Worm (Caenorhabditis elegans) whole organism, L1 larva: ENCODE measurements around the gene xpf-1.

ENCODE experiments used
- C04F5.9 ChIP-seq: sonication (generic microtip); optimal IDR thresholded peaks from 2 replicates; lab custom pipeline; 2016; ENCODE audit warnings: missing genetic modification characterization, missing compliant biosample characterization
- C16A3.4 ChIP-seq: fragments of 150-350 bp; optimal IDR thresholded peaks from 2 replicates; lab custom pipeline; 2014; ENCODE audit warnings: missing biosample characterization, missing genetic modification characterization
- F16B12.6 ChIP-seq: fragments of 150-350 bp; optimal IDR thresholded peaks from 2 replicates; lab custom pipeline; 2014; ENCODE audit warnings: missing biosample characterization, missing genetic modification characterization
- Y116A8C.19 ChIP-seq: sonication (generic microtip); optimal IDR thresholded peaks from 2 replicates; lab custom pipeline; 2016; ENCODE audit warnings: missing compliant biosample characterization, missing genetic modification characterization, borderline replicate concordance
- ama-1 ChIP-seq: fragments of 150-350 bp; optimal IDR thresholded peaks from 2 replicates; lab custom pipeline; 2014
- blmp-1 ChIP-seq: fragments of 150-350 bp; optimal IDR thresholded peaks from 2 replicates; lab custom pipeline; 2014; ENCODE audit warnings: missing biosample characterization, missing genetic modification characterization
- ceh-8 ChIP-seq: fragments of 200-800 bp; sonication (Bioruptor generic); optimal IDR thresholded peaks from 2 replicates; lab custom pipeline; 2018; ENCODE audit warnings: mild to moderate bottlenecking, missing genetic modification characterization, moderate library complexity, missing compliant biosample characterization
- ceh-82 ChIP-seq, 3 experiments: fragments of 150-350 bp in 1 of 3; sonication (generic microtip) in 2 of 3; optimal IDR thresholded peaks; 2 replicates each; lab custom pipeline; 2014 to 2017; ENCODE audit warnings: missing biosample characterization in 3 of 3, missing genetic modification characterization in 3 of 3
- ceh-88 ChIP-seq: fragments of 200-800 bp; sonication (Bioruptor generic); IDR thresholded peaks from 2 replicates; pipeline ENCODE4 v1.3.6; 2022; ENCODE audit warnings: missing genetic modification characterization, missing compliant biosample characterization
- dsc-1 ChIP-seq: sonication (generic microtip); optimal IDR thresholded peaks from 2 replicates; lab custom pipeline; 2016; ENCODE audit warnings: mild to moderate bottlenecking, missing genetic modification characterization, missing compliant biosample characterization
- efl-1 ChIP-seq, 4 experiments: fragments of 150-350 bp; optimal IDR thresholded peaks in 3 of 4; peaks in 1 of 4; 1 replicate in 1 of 4; 2 replicates in 3 of 4; lab custom pipeline; 2014; ENCODE audit warnings: missing biosample characterization in 2 of 4, missing genetic modification characterization in 2 of 4, missing genetic modification reagents in 2 of 4
- elt-3 ChIP-seq, 6 experiments: fragments of 150-350 bp in 1 of 6; sonication (generic microtip); optimal IDR thresholded peaks; 2 replicates each; lab custom pipeline; 2017 to 2018; ENCODE audit warnings: missing biosample characterization in 6 of 6, missing genetic modification characterization in 6 of 6, inconsistent platforms in 1 of 6
- ets-5 ChIP-seq: fragments of 200-800 bp; sonication (Bioruptor generic); IDR thresholded peaks from 2 replicates; pipeline ENCODE4 v1.3.6; 2022; ENCODE audit warnings: missing genetic modification characterization, missing compliant biosample characterization
- hlh-17 ChIP-seq: fragments of 200-800 bp; sonication (Bioruptor generic); optimal IDR thresholded peaks from 2 replicates; lab custom pipeline; 2018; ENCODE audit warnings: missing genetic modification characterization, mild to moderate bottlenecking, missing compliant biosample characterization, moderate library complexity, borderline replicate concordance
- irx-1 ChIP-seq: sonication (generic microtip); optimal IDR thresholded peaks from 2 replicates; lab custom pipeline; 2016; ENCODE audit warnings: missing genetic modification characterization, missing compliant biosample characterization
- isw-1 ChIP-seq: fragments of 200-800 bp; sonication (Bioruptor generic); IDR thresholded peaks from 2 replicates; pipeline ENCODE4 v1.3.6; 2022; ENCODE audit warnings: missing genetic modification characterization, missing compliant biosample characterization
- lin-14 ChIP-seq: fragments of 200-800 bp; sonication (Bioruptor generic); optimal IDR thresholded peaks from 2 replicates; lab custom pipeline; 2018; ENCODE audit warnings: mild to moderate bottlenecking, missing genetic modification characterization, moderate library complexity, missing compliant biosample characterization
- lin-35 ChIP-seq, 2 experiments: fragments of 150-350 bp; optimal IDR thresholded peaks; 2 replicates each; lab custom pipeline; 2014; ENCODE audit warnings: missing biosample characterization in 2 of 2, missing genetic modification characterization in 2 of 2, missing genetic modification reagents in 2 of 2
- lin-39 ChIP-seq: fragments of 150-350 bp; optimal IDR thresholded peaks from 2 replicates; lab custom pipeline; 2014; ENCODE audit warnings: missing biosample characterization, missing genetic modification reagents, missing genetic modification characterization
- lir-3 ChIP-seq: sonication (generic microtip); optimal IDR thresholded peaks from 2 replicates; lab custom pipeline; 2016; ENCODE audit warnings: mild to moderate bottlenecking, missing genetic modification characterization, moderate library complexity, missing compliant biosample characterization; ENCODE audit not compliant: poor library complexity
- lsy-2 ChIP-seq, 2 experiments: fragments of 150-350 bp; optimal IDR thresholded peaks; 2 replicates each; lab custom pipeline; 2014; ENCODE audit warnings: missing biosample characterization in 2 of 2, missing genetic modification characterization in 2 of 2
- mab-9 ChIP-seq: fragments of 200-800 bp; sonication (Bioruptor generic); IDR thresholded peaks from 2 replicates; pipeline ENCODE4 v1.3.6; 2022; ENCODE audit warnings: missing genetic modification reagents, missing genetic modification characterization, missing compliant biosample characterization
- mef-2 ChIP-seq: fragments of 150-350 bp; optimal IDR thresholded peaks from 2 replicates; lab custom pipeline; 2014; ENCODE audit warnings: missing biosample characterization, missing genetic modification characterization
- nhr-11 ChIP-seq: fragments of 150-350 bp; optimal IDR thresholded peaks from 2 replicates; lab custom pipeline; 2014; ENCODE audit warnings: missing biosample characterization, missing genetic modification characterization
- nhr-19 ChIP-seq: fragments of 200-800 bp; sonication (Bioruptor generic); conservative IDR thresholded peaks from 2 replicates; pipeline ENCODE4 v1.3.6; 2022; ENCODE audit warnings: missing genetic modification characterization, missing compliant biosample characterization
- nhr-47 ChIP-seq: sonication (generic microtip); optimal IDR thresholded peaks from 2 replicates; lab custom pipeline; 2016; ENCODE audit warnings: mild to moderate bottlenecking, missing genetic modification characterization, moderate library complexity, missing compliant biosample characterization
- nhr-90 ChIP-seq: sonication (generic microtip); optimal IDR thresholded peaks from 2 replicates; lab custom pipeline; 2016; ENCODE audit warnings: mild to moderate bottlenecking, missing genetic modification characterization, missing compliant biosample characterization; ENCODE audit not compliant: poor library complexity
- pag-3 ChIP-seq: sonication (generic microtip); optimal IDR thresholded peaks from 2 replicates; lab custom pipeline; 2017; ENCODE audit warnings: missing genetic modification characterization, mild to moderate bottlenecking, missing compliant biosample characterization, antibody characterized with exemption, borderline replicate concordance; ENCODE audit not compliant: insufficient read depth
- pqm-1 ChIP-seq: sonication (generic microtip); optimal IDR thresholded peaks from 3 replicates; lab custom pipeline; 2017; ENCODE audit warnings: missing biosample characterization, missing genetic modification characterization
- rnt-1 ChIP-seq: sonication (generic microtip); optimal IDR thresholded peaks from 2 replicates; lab custom pipeline; 2016; ENCODE audit warnings: mild to moderate bottlenecking, missing genetic modification characterization, moderate library complexity, missing compliant biosample characterization
- snpc-4 ChIP-seq: fragments of 150-350 bp; optimal IDR thresholded peaks from 2 replicates; lab custom pipeline; 2014; ENCODE audit warnings: missing biosample characterization, missing genetic modification characterization
- snu-23 ChIP-seq: sonication (generic microtip); optimal IDR thresholded peaks from 2 replicates; lab custom pipeline; 2016; ENCODE audit warnings: missing genetic modification characterization, missing compliant biosample characterization
- sptf-1 ChIP-seq: fragments of 150-350 bp; optimal IDR thresholded peaks from 2 replicates; lab custom pipeline; 2014; ENCODE audit warnings: missing biosample characterization, missing genetic modification characterization
- swsn-7 ChIP-seq: sonication (generic microtip); optimal IDR thresholded peaks from 2 replicates; lab custom pipeline; 2016; ENCODE audit warnings: missing genetic modification characterization, missing compliant biosample characterization
- unc-30 ChIP-seq: sonication (generic microtip); optimal IDR thresholded peaks from 2 replicates; lab custom pipeline; 2017; ENCODE audit warnings: missing biosample characterization, missing genetic modification characterization
- vab-15 ChIP-seq: sonication (generic microtip); optimal IDR thresholded peaks from 2 replicates; lab custom pipeline; 2017; ENCODE audit warnings: missing genotype, mild to moderate bottlenecking, missing genetic modification characterization, missing compliant biosample characterization
- xbp-1 ChIP-seq: sonication (generic microtip); optimal IDR thresholded peaks from 2 replicates; lab custom pipeline; 2016; ENCODE audit warnings: missing genetic modification characterization, missing compliant biosample characterization
- zag-1 ChIP-seq: fragments of 150-350 bp; optimal IDR thresholded peaks from 2 replicates; lab custom pipeline; 2014; ENCODE audit warnings: missing biosample characterization, missing genetic modification characterization
- ztf-11 ChIP-seq, 2 experiments: sonication (generic microtip); optimal IDR thresholded peaks; 2 replicates each; lab custom pipeline; 2016 to 2017; ENCODE audit warnings: missing genetic modification characterization in 2 of 2, missing biosample characterization in 1 of 2, missing compliant biosample characterization in 1 of 2
- ztf-4 ChIP-seq: fragments of 150-350 bp; optimal IDR thresholded peaks from 2 replicates; lab custom pipeline; 2014; ENCODE audit warnings: missing biosample characterization, missing genetic modification characterization

The xpf-1 gene

DNA sequence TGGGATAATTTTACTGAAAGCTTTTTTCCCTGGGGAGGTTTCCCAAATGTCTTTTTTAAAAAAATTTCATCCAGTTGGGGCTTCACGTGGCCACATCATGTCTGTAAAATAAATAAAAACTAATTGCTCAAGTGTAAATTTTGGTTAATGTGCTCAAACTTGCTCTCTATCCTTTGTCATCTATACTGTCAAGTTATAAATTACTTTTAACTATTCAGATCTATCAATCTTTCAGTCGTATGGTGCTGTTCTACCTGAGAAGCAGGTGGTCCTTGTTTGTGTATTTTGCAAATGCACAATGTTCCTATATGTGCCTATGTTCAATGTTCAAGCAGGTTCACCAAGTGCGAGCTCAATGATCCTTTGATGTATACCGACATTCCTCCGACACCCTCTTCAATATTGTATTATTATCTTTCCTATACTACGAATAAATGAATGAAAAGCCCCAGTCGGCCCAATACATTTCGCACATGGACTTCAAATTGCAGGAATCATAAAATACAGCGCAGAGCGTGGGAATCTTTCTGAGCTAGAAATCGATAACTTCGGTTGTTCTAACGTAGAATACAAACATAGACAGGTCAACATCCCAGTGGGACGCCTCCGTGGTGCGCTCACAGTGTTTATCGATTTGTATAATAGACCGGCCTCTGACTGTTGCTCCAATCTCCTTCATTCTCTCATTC is 14.7 kb upstream of the xpf-1 start, which contains the start of the genes sfxn-1.4 and C47D12.4:
Gene sfxn-1.4 (minus strand): TSS at position 101 of the 689 bp plus-strand sequence.
Gene C47D12.4 (plus strand): TSS at position 639 of the 689 bp plus-strand sequence.
- TF ChIP-seq rnt-1 (tag; lab: Kevin White, UChicago) (no peak), mef-2 (no peak), ets-5 (GFP tag; lab: Robert Waterston, UW) (no peak), snu-23 (GFP tag; lab: Kevin White, UChicago) (no peak), elt-3 (tag; optimal IDR thresholded peaks at IDR 0.05; lab: Kevin White, UChicago) (no peak), ceh-8 (no peak), ztf-11 (tag; optimal IDR thresholded peaks at IDR 0.05; lab: Kevin White, UChicago) (no peak), F16B12.6 (no peak), zag-1 (tag; lab: Kevin White, UChicago) (no peak), pqm-1 (tag; lab: Kevin White, UChicago) (no peak), snpc-4 (tag; lab: Kevin White, UChicago) (no peak), pag-3 (tag; lab: Kevin White, UChicago) (no peak), ceh-82 (tag; optimal IDR thresholded peaks at IDR 0.05; lab: Kevin White, UChicago) (no peak), swsn-7 (no peak), ztf-4 (tag; lab: Kevin White, UChicago) (no peak)

DNA sequence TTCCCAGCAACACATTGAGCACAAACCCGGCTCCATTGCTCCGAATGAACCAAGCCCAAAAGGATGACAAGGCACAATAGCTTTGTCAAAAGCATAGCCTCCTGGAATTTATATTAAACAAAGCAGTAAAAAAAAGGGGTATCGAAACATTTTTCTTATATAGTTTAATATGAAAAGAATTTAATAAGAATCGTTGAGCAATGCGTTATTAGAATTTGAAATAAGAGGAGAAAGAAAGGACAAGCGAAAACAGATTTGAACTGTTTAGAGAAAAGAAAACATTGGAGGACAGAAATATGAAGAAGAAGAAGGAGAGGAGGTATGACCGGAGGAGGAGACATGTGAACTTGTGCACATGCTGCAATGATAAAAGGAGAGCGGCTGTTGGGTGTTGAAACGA is 10.8 kb upstream of the xpf-1 start, which contains the start of gene C47D12.5:
Gene C47D12.5 (minus strand): TSS at position 101 of the 400 bp plus-strand sequence.
- TF ChIP-seq lin-35 (GFP tag; optimal IDR thresholded peaks at IDR 0.05; lab: Kevin White, UChicago): no peak
- no peak for TF ChIP-seq pqm-1 (tag; lab: Kevin White, UChicago)

DNA sequence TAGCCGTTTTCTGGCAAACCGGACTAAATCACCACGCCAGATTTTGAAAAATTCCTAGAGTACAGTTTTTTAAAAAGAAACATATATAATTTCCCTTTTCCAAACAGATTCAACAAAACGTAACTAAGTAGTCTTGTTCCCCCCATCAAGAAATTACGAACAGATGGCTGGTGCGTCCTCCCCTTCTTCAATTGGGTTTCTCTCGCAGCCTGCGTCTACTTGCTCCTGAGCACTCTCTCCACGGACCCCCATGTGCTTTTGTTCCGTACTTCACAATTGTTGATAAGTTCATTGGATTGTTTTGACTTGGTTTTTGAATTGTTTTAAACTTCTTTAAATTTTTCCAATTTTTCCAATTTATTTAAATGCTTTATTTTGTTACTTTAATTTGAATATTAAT is 8.0 kb upstream of the xpf-1 start:
- TF ChIP-seq vab-15 (tag; lab: Kevin White, UChicago) (no peak), dsc-1 (tag; lab: Kevin White, UChicago) (peak; percentile 85), efl-1 (optimal IDR thresholded peaks at IDR 0.05; lab: Kevin White, UChicago) (peak in 1 of 2 experiments; percentile 5), efl-1 (GFP tag; optimal IDR thresholded peaks at IDR 0.05 in 1 of 2; lab: Kevin White, UChicago) (peak in 1 of 2 experiments; percentile 66), rnt-1 (tag; lab: Kevin White, UChicago) (peak; percentile 14), lin-14 (peak; percentile 72)

DNA sequence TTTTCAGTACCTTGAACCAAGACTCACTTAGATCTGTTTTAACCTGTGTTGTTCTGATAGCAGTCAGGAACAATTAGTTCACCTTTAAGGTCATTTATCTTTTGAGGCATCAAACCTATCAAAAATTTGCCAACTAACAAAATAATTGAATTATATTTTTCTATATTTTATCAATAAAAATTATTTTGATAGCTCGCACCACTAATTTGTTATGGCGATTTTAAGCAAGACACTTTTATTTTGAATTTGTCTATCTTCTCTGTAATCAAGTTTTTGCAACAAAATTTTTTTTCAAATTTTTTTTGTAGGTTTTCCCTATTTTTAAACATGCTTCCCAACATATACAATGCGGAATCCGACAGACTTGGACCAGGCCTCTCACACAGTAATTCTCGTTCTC is 7.3 kb upstream of the xpf-1 start, which contains the start of gene kel-1:
Gene kel-1 (plus strand): TSS at position 301 of the 400 bp plus-strand sequence.
- TF ChIP-seq vab-15 (tag; lab: Kevin White, UChicago): no peak
- TF ChIP-seq ets-5 (GFP tag; lab: Robert Waterston, UW): no peak
- TF ChIP-seq nhr-11 (tag; lab: Kevin White, UChicago): no peak
- no peak for TF ChIP-seq nhr-90 (tag; lab: Kevin White, UChicago)
- no peak for TF ChIP-seq lir-3 (tag; lab: Kevin White, UChicago)
- TF ChIP-seq blmp-1: no peak
- no peak for TF ChIP-seq pag-3 (tag; lab: Kevin White, UChicago)
- no peak for TF ChIP-seq C16A3.4 (tag; lab: Kevin White, UChicago)
- TF ChIP-seq ceh-8: no peak
- TF ChIP-seq snpc-4 (tag; lab: Kevin White, UChicago): no peak
- TF ChIP-seq, all 84 proteins: peak for 0

DNA sequence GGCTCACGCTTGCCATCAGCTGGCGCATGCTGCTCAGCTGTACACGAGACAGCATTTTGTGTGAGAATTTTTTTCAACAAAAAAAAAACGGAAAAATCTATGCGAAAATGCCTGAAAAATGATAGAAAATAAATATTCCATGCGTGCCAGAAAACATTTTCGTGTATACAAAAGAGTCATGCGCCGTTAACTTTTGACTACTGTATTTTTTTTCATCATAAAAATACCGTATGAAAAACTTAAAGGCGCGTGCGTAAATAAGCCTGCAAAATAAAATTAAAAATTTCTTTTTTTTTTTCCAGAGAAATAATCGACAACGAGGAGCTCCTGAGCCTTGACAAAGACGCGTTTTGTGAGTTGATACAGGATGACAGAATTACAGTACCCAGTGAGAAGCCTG is 6.0 kb upstream of the xpf-1 start:
- TF ChIP-seq Y116A8C.19 (tag; lab: Kevin White, UChicago) (no peak), mab-9 (no peak), dsc-1 (tag; lab: Kevin White, UChicago) (no peak), ceh-88 (GFP tag; lab: Robert Waterston, UW) (no peak), isw-1 (GFP tag; lab: Robert Waterston, UW) (no peak), irx-1 (tag; lab: Kevin White, UChicago) (no peak), C04F5.9 (tag; lab: Kevin White, UChicago) (no peak), sptf-1 (no peak), unc-30 (tag; lab: Kevin White, UChicago) (no peak), lsy-2 (tag; optimal IDR thresholded peaks at IDR 0.05; lab: Kevin White, UChicago) (no peak), pag-3 (tag; lab: Kevin White, UChicago) (no peak), nhr-19 (GFP tag; lab: Robert Waterston, UW) (no peak), xbp-1 (tag; lab: Kevin White, UChicago) (no peak), hlh-17 (GFP tag; lab: Kevin White, UChicago) (no peak), ama-1 (lab: Kevin White, UChicago) (no peak), nhr-47 (tag; lab: Kevin White, UChicago) (no peak), ceh-8 (no peak), lin-39 (tag; lab: Kevin White, UChicago) (no peak)
